Fruit fly (Drosophila melanogaster) whole organism, embryonic: ENCODE measurements around the gene Tcs3.

Experiments used
- Atf6 ChIP-seq: fragments of 200-800 bp; sonication (Bioruptor generic); IDR thresholded peaks from 2 replicates; pipeline ENCODE4 v1.3.6; 2022; ENCODE audit warnings: missing biosample characterization, missing genetic modification characterization
- Blimp-1 ChIP-seq: fragments of 200-800 bp; sonication (Bioruptor generic); optimal IDR thresholded peaks from 3 replicates; lab custom pipeline; 2018; ENCODE audit warnings: missing biosample characterization, missing genetic modification characterization, mild to moderate bottlenecking, moderate library complexity, missing genetic modification reagents
- Bteb2 ChIP-seq: fragments of 200-800 bp; sonication (Bioruptor generic); optimal IDR thresholded peaks from 2 replicates; lab custom pipeline; 2016; ENCODE audit warnings: missing biosample characterization, missing genetic modification characterization
- CG11695 ChIP-seq: fragments of 200-800 bp; sonication (Bioruptor generic); IDR thresholded peaks from 3 replicates; pipeline ENCODE4 v1.3.6; 2022; ENCODE audit warnings: missing biosample characterization, missing genetic modification characterization
- CG12391 ChIP-seq: fragments of 200-800 bp; sonication (Bioruptor generic); optimal IDR thresholded peaks from 3 replicates; lab custom pipeline; 2018; ENCODE audit warnings: missing biosample characterization, mild to moderate bottlenecking, missing genetic modification characterization, moderate library complexity
- CG14441 ChIP-seq: fragments of 200-800 bp; sonication (Bioruptor generic); IDR thresholded peaks from 2 replicates; pipeline ENCODE4 v1.3.6; 2022; ENCODE audit warnings: missing biosample characterization, missing genetic modification characterization
- CG15269 ChIP-seq: fragments of 200-800 bp; sonication (Bioruptor generic); optimal IDR thresholded peaks from 2 replicates; lab custom pipeline; 2018; ENCODE audit warnings: missing biosample characterization, mild to moderate bottlenecking, missing genetic modification characterization, moderate library complexity
- CG1529 ChIP-seq: fragments of 200-800 bp; sonication (Bioruptor generic); optimal IDR thresholded peaks from 3 replicates; lab custom pipeline; 2018; ENCODE audit warnings: missing biosample characterization, missing genetic modification characterization
- CG17568 ChIP-seq: fragments of 200-800 bp; sonication (Bioruptor generic); optimal IDR thresholded peaks from 2 replicates; lab custom pipeline; 2018; ENCODE audit warnings: missing biosample characterization, mild to moderate bottlenecking, missing genetic modification characterization, moderate library complexity
- CG2678 ChIP-seq: fragments of 200-800 bp; sonication (Bioruptor generic); optimal IDR thresholded peaks from 3 replicates; lab custom pipeline; 2019; ENCODE audit warnings: missing biosample characterization, mild to moderate bottlenecking, missing genetic modification characterization, moderate library complexity
- CG30020 ChIP-seq: fragments of 200-800 bp; optimal IDR thresholded peaks from 2 replicates; lab custom pipeline; 2019; ENCODE audit warnings: missing biosample characterization, mild to moderate bottlenecking, missing genetic modification characterization, moderate library complexity
- CG30403 ChIP-seq: fragments of 200-800 bp; sonication (Bioruptor generic); optimal IDR thresholded peaks from 3 replicates; lab custom pipeline; 2016; ENCODE audit warnings: missing biosample characterization, missing genetic modification characterization
- CG31441 ChIP-seq: fragments of 200-800 bp; sonication (Bioruptor generic); IDR thresholded peaks from 2 replicates; pipeline ENCODE4 v1.3.6; 2022; ENCODE audit warnings: missing biosample characterization, missing genetic modification characterization
- CG32532 ChIP-seq: fragments of 200-800 bp; sonication (Bioruptor generic); IDR thresholded peaks from 2 replicates; pipeline ENCODE4 v1.3.6; 2022; ENCODE audit warnings: missing biosample characterization, missing genetic modification characterization
- CG5953 ChIP-seq: fragments of 200-800 bp; sonication (Bioruptor generic); IDR thresholded peaks from 2 replicates; pipeline ENCODE4 v1.3.6; 2022; ENCODE audit warnings: missing biosample characterization, missing genetic modification characterization
- CG6689 ChIP-seq: fragments of 200-800 bp; sonication (Bioruptor generic); IDR thresholded peaks from 2 replicates; pipeline ENCODE4 v1.3.6; 2022; ENCODE audit warnings: missing biosample characterization, missing genetic modification characterization
- CG7556 ChIP-seq: fragments of 200-800 bp; sonication (Bioruptor generic); optimal IDR thresholded peaks from 2 replicates; lab custom pipeline; 2017; ENCODE audit warnings: missing biosample characterization, mild to moderate bottlenecking, missing genetic modification characterization
- CG7928 ChIP-seq: fragments of 200-800 bp; sonication (Bioruptor generic); optimal IDR thresholded peaks from 2 replicates; lab custom pipeline; 2017; ENCODE audit warnings: missing biosample characterization, mild to moderate bottlenecking, missing genetic modification characterization
- CoRest ChIP-seq: fragments of 200-800 bp; sonication (Bioruptor generic); optimal IDR thresholded peaks from 3 replicates; lab custom pipeline; 2018; ENCODE audit warnings: missing biosample characterization, mild to moderate bottlenecking, missing genetic modification characterization, moderate library complexity
- Deaf1 ChIP-seq: fragments of 200-800 bp; optimal IDR thresholded peaks from 3 replicates; lab custom pipeline; 2019; ENCODE audit warnings: missing biosample characterization, mild to moderate bottlenecking, missing genetic modification characterization, moderate library complexity
- E2f1 ChIP-seq: fragments of 200-800 bp; sonication (Bioruptor generic); IDR thresholded peaks from 2 replicates; pipeline ENCODE4 v1.3.6; 2022; ENCODE audit warnings: missing biosample characterization, missing genetic modification characterization
- Eip74EF ChIP-seq, 2 experiments: fragments of 200-800 bp in 1 of 2; fragments of >200 bp in 1 of 2; sonication (Bioruptor generic) in 1 of 2; optimal IDR thresholded peaks; 2 replicates each; lab custom pipeline; 2017 to 2019; ENCODE audit warnings: missing biosample characterization in 2 of 2, missing genetic modification characterization in 2 of 2, mild to moderate bottlenecking in 1 of 2, moderate library complexity in 1 of 2
- Gug ChIP-seq: fragments of 200-800 bp; sonication (Bioruptor generic); IDR thresholded peaks from 4 replicates; pipeline ENCODE4 v1.3.6; 2022; ENCODE audit warnings: missing biosample characterization, missing genetic modification characterization
- H2.0 ChIP-seq: fragments of 200-800 bp; sonication (Bioruptor generic); IDR thresholded peaks from 2 replicates; pipeline ENCODE4 v1.3.6; 2022; ENCODE audit warnings: missing biosample characterization, missing genetic modification characterization
- Oli ChIP-seq: fragments of 200-800 bp; sonication (Bioruptor generic); optimal IDR thresholded peaks from 2 replicates; lab custom pipeline; 2018; ENCODE audit warnings: missing biosample characterization, mild to moderate bottlenecking, missing genetic modification characterization, moderate library complexity
- PHDP ChIP-seq: fragments of 200-800 bp; sonication (Bioruptor generic); optimal IDR thresholded peaks from 3 replicates; lab custom pipeline; 2018; ENCODE audit warnings: missing biosample characterization, mild to moderate bottlenecking, missing genetic modification characterization, moderate library complexity
- Ptx1 ChIP-seq: fragments of 200-800 bp; sonication (Bioruptor generic); IDR thresholded peaks from 2 replicates; pipeline ENCODE4 v1.3.6; 2022; ENCODE audit warnings: missing biosample characterization, missing genetic modification characterization
- Sox100B ChIP-seq: fragments of 200-800 bp; sonication (Bioruptor generic); optimal IDR thresholded peaks from 3 replicates; lab custom pipeline; 2018; ENCODE audit warnings: missing biosample characterization, mild to moderate bottlenecking, missing genetic modification characterization
- Sox102F ChIP-seq: fragments of 200-800 bp; sonication (Bioruptor generic); optimal IDR thresholded peaks from 2 replicates; lab custom pipeline; 2018; ENCODE audit warnings: missing biosample characterization, mild to moderate bottlenecking, missing genetic modification characterization, moderate library complexity
- cato ChIP-seq: fragments of 200-800 bp; sonication (Bioruptor generic); optimal IDR thresholded peaks from 2 replicates; lab custom pipeline; 2016; ENCODE audit warnings: missing biosample characterization, missing genetic modification characterization, borderline replicate concordance
- chif ChIP-seq, 2 experiments: fragments of 200-800 bp; sonication (Bioruptor generic); optimal IDR thresholded peaks; 3 replicates each; lab custom pipeline; 2016; ENCODE audit warnings: missing biosample characterization in 2 of 2, missing genetic modification characterization in 2 of 2
- ci ChIP-seq: fragments of 200-800 bp; sonication (Bioruptor generic); IDR thresholded peaks from 3 replicates; pipeline ENCODE4 v1.3.6; 2022; ENCODE audit warnings: missing biosample characterization, missing genetic modification characterization
- dmrt99B ChIP-seq: fragments of 200-800 bp; sonication (Bioruptor generic); optimal IDR thresholded peaks from 2 replicates; lab custom pipeline; 2018; ENCODE audit warnings: missing biosample characterization, mild to moderate bottlenecking, missing genetic modification characterization, moderate library complexity
- dysf ChIP-seq: fragments of 200-800 bp; sonication (Bioruptor generic); IDR thresholded peaks from 3 replicates; pipeline ENCODE4 v1.3.6; 2022; ENCODE audit warnings: missing biosample characterization, missing genetic modification characterization
- fd3F ChIP-seq: fragments of 200-800 bp; sonication (Bioruptor generic); optimal IDR thresholded peaks from 2 replicates; lab custom pipeline; 2018; ENCODE audit warnings: missing biosample characterization, mild to moderate bottlenecking, missing genetic modification characterization, moderate library complexity
- gem ChIP-seq: fragments of 200-800 bp; sonication (Bioruptor generic); optimal IDR thresholded peaks from 2 replicates; lab custom pipeline; 2019; ENCODE audit warnings: missing biosample characterization, mild to moderate bottlenecking, missing genetic modification characterization, moderate library complexity
- hkb ChIP-seq, 2 experiments: fragments of 200-800 bp in 1 of 2; fragments of >200 bp in 1 of 2; sonication (Bioruptor generic) in 1 of 2; IDR thresholded peaks in 1 of 2; optimal IDR thresholded peaks in 1 of 2; 2 replicates each; pipeline versions ENCODE4 v1.3.6 to Lab custom; 2017 to 2022; ENCODE audit warnings: missing biosample characterization in 1 of 2, missing genetic modification characterization in 1 of 2
- oc ChIP-seq: fragments of 200-800 bp; sonication (Bioruptor generic); optimal IDR thresholded peaks from 2 replicates; lab custom pipeline; 2018; ENCODE audit warnings: missing biosample characterization, mild to moderate bottlenecking, missing genetic modification characterization, moderate library complexity
- unpg ChIP-seq: fragments of 200-800 bp; sonication (Bioruptor generic); optimal IDR thresholded peaks from 3 replicates; lab custom pipeline; 2018; ENCODE audit warnings: missing biosample characterization, mild to moderate bottlenecking, missing genetic modification characterization, moderate library complexity

The Tcs3 gene

dm6 chr3L:16305820-16306650 is 45.8 kb upstream of the Tcs3 start, which contains the start of the genes CG13043 and CG13063 (continued):
- peak; percentile 7 for TF ChIP-seq CoRest (tag; lab: Kevin White, UChicago)
- no peak for TF ChIP-seq CG30403 (GFP tag; lab: Kevin White, UChicago)
- peak; percentile 42 for TF ChIP-seq unpg (GFP tag; lab: Kevin White, UChicago)
- TF ChIP-seq CG15269 (tag; lab: Kevin White, UChicago), result peak; percentile 41
- peak; percentile 7 for TF ChIP-seq oc (tag; lab: Kevin White, UChicago)
- peak; percentile 35 for TF ChIP-seq Sox102F (GFP tag; lab: Kevin White, UChicago)
- 0 out of 3 replicates have a peak, but pooled peaks have one; percentile 31 for TF ChIP-seq dysf (GFP tag; lab: Robert Waterston, UW)
- peak in 1 of 2 experiments; percentile 5 for TF ChIP-seq Eip74EF (GFP tag; optimal IDR thresholded peaks at IDR 0.05; lab: Kevin White, UChicago)
- peak; percentile 3 for TF ChIP-seq PHDP (tag; lab: Kevin White, UChicago)
- peak; percentile 18 for TF ChIP-seq Deaf1 (tag; lab: Kevin White, UChicago)
- TF ChIP-seq Atf6, result peak; percentile 15; the same call in 1 of the 2 replicates
- TF ChIP-seq CG6689, result no peak
- peak; percentile 11 for TF ChIP-seq CG7556 (GFP tag; lab: Kevin White, UChicago)
- TF ChIP-seq CG11695 (GFP tag; lab: Robert Waterston, UW), result no peak
- peak; percentile 32 for TF ChIP-seq Sox100B
- TF ChIP-seq Blimp-1 (GFP tag; lab: Kevin White, UChicago), result peak; percentile 27
- no peak for TF ChIP-seq CG32532 (GFP tag; lab: Robert Waterston, UW)
- TF ChIP-seq CG2678 (tag; lab: Kevin White, UChicago), result peak; percentile 42
- TF ChIP-seq CG30020 (tag; lab: Kevin White, UChicago), result no peak
- 0 out of 2 replicates have a peak, but pooled peaks have one; percentile 27 for TF ChIP-seq CG14441
- TF ChIP-seq fd3F (GFP tag; lab: Kevin White, UChicago), result no peak
- no peak for TF ChIP-seq chif (GFP tag; optimal IDR thresholded peaks at IDR 0.05; lab: Kevin White, UChicago)
- TF ChIP-seq CG12391 (tag; lab: Kevin White, UChicago), result no peak
- TF ChIP-seq CG7928 (GFP tag; lab: Kevin White, UChicago), result no peak
- 0 out of 2 replicates have a peak, but pooled peaks have one; percentile 17 for TF ChIP-seq H2.0
- TF ChIP-seq CG17568, result no peak
- TF ChIP-seq ci, result 0 out of 3 replicates have a peak, but pooled peaks have one; percentile 32
- peak; percentile 22 for TF ChIP-seq Oli (tag; lab: Kevin White, UChicago)
- 0 out of 2 replicates have a peak, but pooled peaks have one; percentile 23 for TF ChIP-seq CG31441 (GFP tag; lab: Robert Waterston, UW)
- peak; percentile 2 for TF ChIP-seq dmrt99B (tag; lab: Kevin White, UChicago)
- no peak for TF ChIP-seq hkb (optimal IDR thresholded peaks at IDR 0.05; lab: Kevin White, UChicago)
- 0 out of 2 replicates have a peak, but pooled peaks have one; percentile 25 for TF ChIP-seq hkb (GFP tag; IDR thresholded peaks at IDR 0.05; lab: Robert Waterston, UW)
- TF ChIP-seq CG1529, result no peak
- TF ChIP-seq gem (tag; lab: Kevin White, UChicago), result peak; percentile 59
- TF ChIP-seq, all 482 proteins: peak for 31

dm6 chr3L:16308380-16308779 is 43.4 kb upstream of the Tcs3 start, which contains the start of gene CG13042:
Gene CG13042 (minus strand): TSS chr3L:16308480.
- TF ChIP-seq CG5953 (GFP tag; lab: Robert Waterston, UW), result no peak
- no peak for TF ChIP-seq cato
- no peak for TF ChIP-seq Bteb2 (GFP tag; lab: Kevin White, UChicago)
- TF ChIP-seq Gug (GFP tag; lab: Robert Waterston, UW), result 0 out of 4 replicates have a peak, but pooled peaks have one; percentile 2
- no peak for TF ChIP-seq Ptx1 (GFP tag; lab: Robert Waterston, UW)
- no peak for TF ChIP-seq CG6689
- no peak for TF ChIP-seq E2f1 (GFP tag; lab: Robert Waterston, UW)
- TF ChIP-seq, all 482 proteins: peak for 1
